Worm (Caenorhabditis elegans) whole organism, mixed stage, embryonic: ENCODE measurements around the gene tbc-20.

Experiments used
- M03D4.4 ChIP-seq: sonication (generic microtip); optimal IDR thresholded peaks from 2 replicates; lab custom pipeline; 2017; ENCODE audit warnings: mild to moderate bottlenecking, missing genetic modification characterization, missing compliant biosample characterization
- bed-3 ChIP-seq: fragments of 200-800 bp; sonication (Bioruptor generic); optimal IDR thresholded peaks from 3 replicates; lab custom pipeline; 2018; ENCODE audit warnings: mild to moderate bottlenecking, missing genetic modification characterization, moderate library complexity, missing compliant biosample characterization
- blmp-1 ChIP-seq: fragments of 150-350 bp; optimal IDR thresholded peaks from 2 replicates; lab custom pipeline; 2014; ENCODE audit warnings: missing biosample characterization, missing genetic modification characterization
- ceh-39 ChIP-seq: fragments of 150-350 bp; optimal IDR thresholded peaks from 2 replicates; lab custom pipeline; 2014; ENCODE audit warnings: missing biosample characterization, missing genetic modification characterization
- ceh-43 ChIP-seq: fragments of 200-800 bp; sonication (Bioruptor generic); optimal IDR thresholded peaks from 2 replicates; lab custom pipeline; 2018; ENCODE audit warnings: mild to moderate bottlenecking, missing genetic modification characterization, moderate library complexity, missing compliant biosample characterization
- ceh-83 ChIP-seq: fragments of 200-800 bp; sonication (Bioruptor generic); optimal IDR thresholded peaks from 2 replicates; lab custom pipeline; 2018; ENCODE audit warnings: mild to moderate bottlenecking, missing genetic modification characterization, missing compliant biosample characterization
- ces-1 ChIP-seq: fragments of 150-350 bp; optimal IDR thresholded peaks from 2 replicates; lab custom pipeline; 2014; ENCODE audit warnings: missing biosample characterization, missing genetic modification reagents, missing genetic modification characterization
- cnd-1 ChIP-seq: fragments of 200-800 bp; sonication (Bioruptor generic); optimal IDR thresholded peaks from 2 replicates; lab custom pipeline; 2018; ENCODE audit warnings: mild to moderate bottlenecking, missing genetic modification characterization, missing compliant biosample characterization
- drap-1 ChIP-seq: fragments of 200-800 bp; sonication (Bioruptor generic); optimal IDR thresholded peaks from 3 replicates; lab custom pipeline; 2018; ENCODE audit warnings: mild to moderate bottlenecking, missing genetic modification characterization, missing compliant biosample characterization
- elt-1 ChIP-seq: sonication (generic microtip); optimal IDR thresholded peaks from 2 replicates; lab custom pipeline; 2017; ENCODE audit warnings: missing genetic modification characterization, mild to moderate bottlenecking, missing compliant biosample characterization, antibody characterized with exemption, moderate library complexity, borderline replicate concordance; ENCODE audit not compliant: insufficient read depth
- elt-3 ChIP-seq: fragments of 150-350 bp; optimal IDR thresholded peaks from 2 replicates; lab custom pipeline; 2014; ENCODE audit warnings: missing biosample characterization, missing genetic modification characterization
- flh-1 ChIP-seq: fragments of 200-800 bp; sonication (Bioruptor generic); optimal IDR thresholded peaks from 2 replicates; lab custom pipeline; 2018; ENCODE audit warnings: mild to moderate bottlenecking, missing genetic modification characterization, moderate library complexity, missing compliant biosample characterization
- ham-2 ChIP-seq: fragments of 200-800 bp; sonication (Bioruptor generic); optimal IDR thresholded peaks from 2 replicates; lab custom pipeline; 2018; ENCODE audit warnings: mild to moderate bottlenecking, missing genetic modification characterization, missing compliant biosample characterization
- hlh-1 ChIP-seq: fragments of 150-350 bp; optimal IDR thresholded peaks from 2 replicates; lab custom pipeline; 2014; ENCODE audit warnings: missing biosample characterization, missing genetic modification reagents, missing genetic modification characterization
- lin-13 ChIP-seq: fragments of 150-350 bp; optimal IDR thresholded peaks from 2 replicates; lab custom pipeline; 2014; ENCODE audit warnings: missing biosample characterization, missing genetic modification characterization
- lin-32 ChIP-seq: fragments of 200-800 bp; sonication (Bioruptor generic); optimal IDR thresholded peaks from 2 replicates; lab custom pipeline; 2018; ENCODE audit warnings: mild to moderate bottlenecking, missing genetic modification characterization, missing compliant biosample characterization
- lsy-2 ChIP-seq: fragments of 150-350 bp; optimal IDR thresholded peaks from 2 replicates; lab custom pipeline; 2014; ENCODE audit warnings: missing biosample characterization, missing genetic modification characterization
- mab-5 ChIP-seq: fragments of 150-350 bp; optimal IDR thresholded peaks from 2 replicates; lab custom pipeline; 2014; ENCODE audit warnings: missing biosample characterization, missing genetic modification characterization
- mep-1 ChIP-seq: fragments of 150-350 bp; optimal IDR thresholded peaks from 2 replicates; lab custom pipeline; 2017; ENCODE audit warnings: missing biosample characterization, missing genetic modification reagents, missing genetic modification characterization, inconsistent platforms
- mls-2 ChIP-seq: sonication (generic microtip); optimal IDR thresholded peaks from 2 replicates; lab custom pipeline; 2016; ENCODE audit warnings: mild to moderate bottlenecking, missing genetic modification characterization, moderate library complexity, missing compliant biosample characterization
- nhr-12 ChIP-seq: fragments of 150-350 bp; optimal IDR thresholded peaks from 2 replicates; lab custom pipeline; 2014; ENCODE audit warnings: missing biosample characterization, missing genetic modification characterization
- nhr-2 ChIP-seq: fragments of 150-350 bp; optimal IDR thresholded peaks from 2 replicates; lab custom pipeline; 2014; ENCODE audit warnings: missing biosample characterization, missing genetic modification characterization
- nhr-237 ChIP-seq: fragments of 150-350 bp; optimal IDR thresholded peaks from 2 replicates; lab custom pipeline; 2014; ENCODE audit warnings: missing biosample characterization, missing genetic modification characterization
- nhr-28 ChIP-seq: fragments of 150-350 bp; optimal IDR thresholded peaks from 2 replicates; lab custom pipeline; 2014; ENCODE audit warnings: missing biosample characterization, missing genetic modification characterization
- nhr-76 ChIP-seq: sonication (generic microtip); optimal IDR thresholded peaks from 2 replicates; lab custom pipeline; 2017; ENCODE audit warnings: missing biosample characterization, missing genetic modification characterization
- pha-4 ChIP-seq: fragments of 150-350 bp; optimal IDR thresholded peaks from 2 replicates; lab custom pipeline; 2018; ENCODE audit warnings: missing biosample characterization, missing genetic modification reagents, missing genetic modification characterization
- sem-2 ChIP-seq: fragments of 200-800 bp; sonication (Bioruptor generic); optimal IDR thresholded peaks from 2 replicates; lab custom pipeline; 2018; ENCODE audit warnings: mild to moderate bottlenecking, missing genetic modification characterization, missing compliant biosample characterization
- snpc-4 ChIP-seq: fragments of 150-350 bp; optimal IDR thresholded peaks from 2 replicates; lab custom pipeline; 2014; ENCODE audit warnings: missing biosample characterization, missing genetic modification characterization
- sptf-1 ChIP-seq: sonication (generic microtip); optimal IDR thresholded peaks from 2 replicates; lab custom pipeline; 2017; ENCODE audit warnings: mild to moderate bottlenecking, missing genetic modification characterization, moderate library complexity, missing compliant biosample characterization
- tbx-8 ChIP-seq: fragments of 200-800 bp; sonication (Bioruptor generic); optimal IDR thresholded peaks from 2 replicates; lab custom pipeline; 2018; ENCODE audit warnings: mild to moderate bottlenecking, missing genetic modification characterization, moderate library complexity, missing compliant biosample characterization
- unc-120 ChIP-seq: sonication (generic microtip); optimal IDR thresholded peaks from 2 replicates; lab custom pipeline; 2017; ENCODE audit warnings: missing genetic modification characterization, missing compliant biosample characterization; ENCODE audit not compliant: poor library complexity, severe bottlenecking
- unc-39 ChIP-seq: fragments of 150-350 bp; optimal IDR thresholded peaks from 2 replicates; lab custom pipeline; 2014; ENCODE audit warnings: missing biosample characterization, missing genetic modification characterization
- unc-62 ChIP-seq: fragments of 150-350 bp; optimal IDR thresholded peaks from 2 replicates; lab custom pipeline; 2014; ENCODE audit warnings: missing biosample characterization, missing genetic modification reagents, missing genetic modification characterization
- zip-8 ChIP-seq: fragments of 150-350 bp; optimal IDR thresholded peaks from 2 replicates; lab custom pipeline; 2014; ENCODE audit warnings: missing biosample characterization, missing genetic modification characterization
- ztf-11 ChIP-seq: fragments of 150-350 bp; optimal IDR thresholded peaks from 2 replicates; lab custom pipeline; 2014; ENCODE audit warnings: missing biosample characterization, missing genetic modification characterization

The tbc-20 gene

ce11 chrII:14799367-14799766 is 1.1 kb downstream of the tbc-20 start:
- TF ChIP-seq mls-2 (no peak), lin-13 (no peak), ham-2 (no peak), M03D4.4 (tag; lab: Kevin White, UChicago) (no peak), ces-1 (GFP tag; lab: Kevin White, UChicago) (no peak), unc-62 (GFP tag; lab: Kevin White, UChicago) (no peak), zip-8 (tag; lab: Kevin White, UChicago) (no peak)

DNA sequence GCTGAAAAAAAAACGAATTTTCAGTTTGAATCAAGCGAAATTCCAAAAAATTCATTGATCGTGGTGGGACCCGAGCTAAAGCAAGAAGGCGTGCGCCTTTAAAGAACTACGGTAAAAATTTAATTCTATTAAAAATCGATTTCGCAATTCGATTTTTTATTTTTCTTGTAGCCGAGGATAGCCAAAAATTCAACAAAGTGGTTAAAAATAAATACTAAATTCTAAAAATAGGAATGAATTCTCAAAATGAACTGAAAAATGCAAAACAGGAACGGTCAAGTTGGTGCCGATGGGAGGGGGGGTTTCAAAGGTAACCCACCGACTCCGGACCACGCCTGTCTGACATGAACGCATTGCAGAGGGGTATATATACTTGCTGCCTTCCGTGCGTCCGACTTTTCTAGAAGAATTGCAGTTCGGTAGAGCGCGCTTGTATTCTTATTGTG is 2.8 kb downstream of the tbc-20 start:
- TF ChIP-seq ceh-83 (GFP tag; lab: Kevin White, UChicago) (peak; percentile 71), unc-120 (tag; lab: Kevin White, UChicago) (peak; percentile 27), cnd-1 (tag; lab: Kevin White, UChicago) (peak; percentile 28), nhr-76 (tag; lab: Kevin White, UChicago) (no peak), nhr-2 (tag; lab: Kevin White, UChicago) (no peak), tbx-8 (GFP tag; lab: Kevin White, UChicago) (peak; percentile 25)

ce11 chrII:14804259-14804899 is 6.1 kb downstream of the tbc-20 start, which contains the start of gene W01D2.3:
Gene W01D2.3, minus strand, starts transcription at chrII:14804309.
- peak; percentile 14 for TF ChIP-seq ztf-11
- peak; percentile 93 for TF ChIP-seq M03D4.4 (tag; lab: Kevin White, UChicago)
- peak; percentile 71 for TF ChIP-seq unc-39 (tag; lab: Kevin White, UChicago)
- peak; percentile 89 for TF ChIP-seq lin-32 (GFP tag; lab: Kevin White, UChicago)
- peak; percentile 49 for TF ChIP-seq zip-8 (tag; lab: Kevin White, UChicago)
- peak; percentile 94 for TF ChIP-seq ceh-83 (GFP tag; lab: Kevin White, UChicago)
- TF ChIP-seq elt-3 (tag; lab: Kevin White, UChicago): peak; percentile 23
- peak; percentile 95 for TF ChIP-seq drap-1 (GFP tag; lab: Kevin White, UChicago)
- peak; percentile 0 for TF ChIP-seq hlh-1 (tag; lab: Kevin White, UChicago)
- TF ChIP-seq mab-5 (tag; lab: Kevin White, UChicago): no peak
- peak; percentile 63 for TF ChIP-seq unc-62 (GFP tag; lab: Kevin White, UChicago)
- peak; percentile 60 for TF ChIP-seq ces-1 (GFP tag; lab: Kevin White, UChicago)
- TF ChIP-seq ham-2: peak; percentile 86
- TF ChIP-seq flh-1 (GFP tag; lab: Kevin White, UChicago): peak; percentile 87
- peak; percentile 87 for TF ChIP-seq bed-3 (GFP tag; lab: Kevin White, UChicago)
- TF ChIP-seq nhr-28 (tag; lab: Kevin White, UChicago): peak; percentile 29
- TF ChIP-seq elt-1 (tag; lab: Kevin White, UChicago): no peak
- TF ChIP-seq tbx-8 (GFP tag; lab: Kevin White, UChicago): peak; percentile 93
- TF ChIP-seq snpc-4: no peak
- TF ChIP-seq pha-4 (tag; lab: Kevin White, UChicago): peak; percentile 36
- peak; percentile 95 for TF ChIP-seq cnd-1 (tag; lab: Kevin White, UChicago)
- TF ChIP-seq unc-120 (tag; lab: Kevin White, UChicago): peak; percentile 92
- peak; percentile 96 for TF ChIP-seq sptf-1 (tag; lab: Kevin White, UChicago)
- peak; percentile 75 for TF ChIP-seq sem-2 (GFP tag; lab: Kevin White, UChicago)
- TF ChIP-seq lsy-2 (tag; lab: Kevin White, UChicago): peak; percentile 58
- TF ChIP-seq nhr-237 (tag; lab: Kevin White, UChicago): peak; percentile 17
- TF ChIP-seq nhr-2 (tag; lab: Kevin White, UChicago): peak; percentile 22
- TF ChIP-seq ceh-43 (GFP tag; lab: Kevin White, UChicago): peak; percentile 90
- TF ChIP-seq blmp-1 (tag; lab: Kevin White, UChicago): no peak
- TF ChIP-seq mls-2: peak; percentile 97
- TF ChIP-seq nhr-12 (tag; lab: Kevin White, UChicago): peak; percentile 22
- peak; percentile 45 for TF ChIP-seq lin-13
- peak; percentile 6 for TF ChIP-seq nhr-76 (tag; lab: Kevin White, UChicago)
- TF ChIP-seq ceh-39: peak; percentile 12
- TF ChIP-seq mep-1 (tag; lab: Kevin White, UChicago): peak; percentile 88
